Worm (Caenorhabditis elegans) whole organism, midembryonic: ENCODE results near the gene F40F9.10.
A peak's percentile ranks its signal among the peaks of the same experiment; 100 is the strongest.

Experiments used
- T22C8.4 ChIP-seq: fragments of 200-800 bp; sonication (Bioruptor generic); IDR thresholded peaks from 2 replicates; pipeline ENCODE4 v1.3.6; 2022; ENCODE audit warnings: missing genetic modification characterization, missing compliant biosample characterization
- cog-1 ChIP-seq: sonication (generic microtip); optimal IDR thresholded peaks from 2 replicates; lab custom pipeline; 2016; ENCODE audit warnings: missing genetic modification characterization, missing compliant biosample characterization
- flt-1 ChIP-seq: fragments of 200-800 bp; sonication (Bioruptor generic); IDR thresholded peaks from 2 replicates; pipeline ENCODE4 v1.3.6; 2022; ENCODE audit warnings: missing genetic modification characterization, missing compliant biosample characterization
- klf-2 ChIP-seq: fragments of 200-800 bp; sonication (Bioruptor generic); conservative IDR thresholded peaks from 2 replicates; pipeline ENCODE4 v1.3.6; 2022; ENCODE audit warnings: missing genetic modification reagents, missing genetic modification characterization, missing compliant biosample characterization
- med-1 ChIP-seq: sonication (generic microtip); optimal IDR thresholded peaks from 2 replicates; lab custom pipeline; 2017; ENCODE audit warnings: missing genetic modification characterization, mild to moderate bottlenecking, missing compliant biosample characterization, antibody characterized with exemption, missing genetic modification reagents; ENCODE audit not compliant: insufficient read depth
- ref-1 ChIP-seq: fragments of 200-800 bp; sonication (Bioruptor generic); conservative IDR thresholded peaks from 2 replicates; pipeline ENCODE4 v1.3.6; 2022; ENCODE audit warnings: missing genetic modification reagents, missing genetic modification characterization, missing compliant biosample characterization
- tab-1 ChIP-seq: fragments of 200-800 bp; sonication (Bioruptor generic); IDR thresholded peaks from 2 replicates; pipeline ENCODE4 v1.3.6; 2022; ENCODE audit warnings: missing genetic modification characterization, missing compliant biosample characterization
- ztf-23 ChIP-seq: fragments of 200-800 bp; sonication (Bioruptor generic); IDR thresholded peaks from 2 replicates; pipeline ENCODE4 v1.3.6; 2022; ENCODE audit warnings: missing genetic modification reagents, missing genetic modification characterization, missing compliant biosample characterization
- ztf-29 ChIP-seq: fragments of 200-800 bp; sonication (Bioruptor generic); IDR thresholded peaks from 2 replicates; pipeline ENCODE4 v1.3.6; 2022; ENCODE audit warnings: missing genetic modification reagents, missing genetic modification characterization, missing compliant biosample characterization

F40F9.10 gene

ce11 chrV:9716397-9716796, 3.0 kb upstream of the F40F9.10 start, which contains the start of gene str-188:
Gene str-188, plus strand, starts transcription at chrV:9716697.
- TF ChIP-seq med-1 (GFP tag; lab: Kevin White, UChicago) (no peak), ztf-29 (GFP tag; lab: Robert Waterston, UW) (no peak), tab-1 (GFP tag; lab: Robert Waterston, UW) (no peak), ref-1 (GFP tag; lab: Robert Waterston, UW) (no peak), T22C8.4 (GFP tag; lab: Robert Waterston, UW) (no peak), klf-2 (GFP tag; lab: Robert Waterston, UW) (no peak), flt-1 (no peak), ztf-23 (GFP tag; lab: Robert Waterston, UW) (no peak), cog-1 (tag; lab: Kevin White, UChicago) (no peak)

- TF ChIP-seq flt-1: no peak
- no peak for TF ChIP-seq cog-1 (tag; lab: Kevin White, UChicago)
- no peak for TF ChIP-seq klf-2 (GFP tag; lab: Robert Waterston, UW)
- no peak for TF ChIP-seq ztf-23 (GFP tag; lab: Robert Waterston, UW)
- TF ChIP-seq T22C8.4 (GFP tag; lab: Robert Waterston, UW): no peak
- no peak for TF ChIP-seq tab-1 (GFP tag; lab: Robert Waterston, UW)
- TF ChIP-seq ztf-29 (GFP tag; lab: Robert Waterston, UW): no peak
Observed at ce11 chrV:9714909-9715308, 1.5 kb upstream of the F40F9.10 start, which contains the start of gene F40F9.3. Gene F40F9.3, plus strand, starts transcription at chrV:9715209.

DNA sequence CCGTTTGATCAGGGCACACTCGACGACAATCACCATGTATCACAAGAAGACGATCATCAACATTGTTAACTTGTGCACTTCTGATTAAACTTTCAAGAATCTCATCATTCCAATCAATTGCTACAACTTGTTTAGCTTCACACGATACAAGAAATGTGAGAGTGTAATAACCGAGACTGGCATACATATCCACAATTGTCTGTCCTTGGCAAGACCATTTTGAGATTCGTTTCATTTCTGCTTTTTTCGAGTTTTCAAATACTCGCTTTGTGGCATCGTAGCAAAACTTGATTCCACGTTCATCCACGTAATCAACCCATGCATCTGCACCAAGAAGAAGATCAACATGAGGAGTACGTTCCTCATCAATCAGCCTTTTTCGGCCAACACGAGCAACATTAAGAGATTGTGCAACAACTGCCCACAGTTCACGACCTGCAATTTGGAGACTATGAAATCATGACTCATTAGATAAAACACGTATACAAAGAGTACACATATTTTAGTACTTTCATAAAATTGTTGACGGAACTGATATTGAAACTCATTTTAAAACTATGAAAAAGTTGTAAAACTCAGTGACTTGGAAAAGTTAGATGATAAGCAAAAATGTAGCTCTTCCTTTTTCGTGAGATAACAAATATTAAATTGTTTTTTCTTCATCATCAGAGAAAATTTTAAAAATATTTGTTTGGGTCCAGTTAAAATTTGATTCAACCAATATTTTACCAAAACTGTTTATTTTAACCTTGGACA, 836 bp downstream of the F40F9.10 start:
- TF ChIP-seq ztf-23 (GFP tag; lab: Robert Waterston, UW) (no peak), ref-1 (GFP tag; lab: Robert Waterston, UW) (no peak), flt-1 (no peak), ztf-29 (GFP tag; lab: Robert Waterston, UW) (no peak), tab-1 (GFP tag; lab: Robert Waterston, UW) (no peak), T22C8.4 (GFP tag; lab: Robert Waterston, UW) (no peak), med-1 (GFP tag; lab: Kevin White, UChicago) (no peak), klf-2 (GFP tag; lab: Robert Waterston, UW) (no peak), cog-1 (tag; lab: Kevin White, UChicago) (no peak)

ce11 chrV:9711174-9711573, 2.3 kb downstream of the F40F9.10 start:
- TF ChIP-seq ztf-29 (GFP tag; lab: Robert Waterston, UW) (no peak), tab-1 (GFP tag; lab: Robert Waterston, UW) (no peak), T22C8.4 (GFP tag; lab: Robert Waterston, UW) (no peak), med-1 (GFP tag; lab: Kevin White, UChicago) (no peak), klf-2 (GFP tag; lab: Robert Waterston, UW) (no peak), flt-1 (no peak), ztf-23 (GFP tag; lab: Robert Waterston, UW) (no peak)

DNA sequence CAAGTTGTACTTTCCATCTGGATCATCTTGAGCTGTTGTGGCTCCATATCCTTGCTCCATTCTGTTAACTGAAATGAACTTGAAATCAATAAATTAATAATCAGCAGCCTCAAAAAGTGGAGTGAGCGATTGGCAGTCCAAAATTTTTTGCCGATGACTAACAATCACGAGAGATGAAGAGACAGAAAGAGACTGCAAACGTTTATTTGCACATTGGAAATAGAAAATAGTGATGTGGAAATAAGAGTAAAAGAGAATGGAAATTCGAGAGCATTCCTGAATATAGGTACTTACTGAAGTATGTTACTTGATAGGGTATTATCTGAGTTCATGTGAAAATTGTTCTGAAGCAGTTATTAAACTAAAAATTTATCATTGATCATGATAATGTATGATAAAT, 3.7 kb downstream of the F40F9.10 start, which contains the start of gene tag-120:
TSS of gene tag-120 (minus strand) at position 68 of the 400 bp plus-strand sequence.
- TF ChIP-seq flt-1 (no peak), ref-1 (GFP tag; lab: Robert Waterston, UW) (no peak), T22C8.4 (GFP tag; lab: Robert Waterston, UW) (no peak), ztf-29 (GFP tag; lab: Robert Waterston, UW) (no peak), ztf-23 (GFP tag; lab: Robert Waterston, UW) (no peak), klf-2 (GFP tag; lab: Robert Waterston, UW) (no peak), med-1 (GFP tag; lab: Kevin White, UChicago) (no peak)

DNA sequence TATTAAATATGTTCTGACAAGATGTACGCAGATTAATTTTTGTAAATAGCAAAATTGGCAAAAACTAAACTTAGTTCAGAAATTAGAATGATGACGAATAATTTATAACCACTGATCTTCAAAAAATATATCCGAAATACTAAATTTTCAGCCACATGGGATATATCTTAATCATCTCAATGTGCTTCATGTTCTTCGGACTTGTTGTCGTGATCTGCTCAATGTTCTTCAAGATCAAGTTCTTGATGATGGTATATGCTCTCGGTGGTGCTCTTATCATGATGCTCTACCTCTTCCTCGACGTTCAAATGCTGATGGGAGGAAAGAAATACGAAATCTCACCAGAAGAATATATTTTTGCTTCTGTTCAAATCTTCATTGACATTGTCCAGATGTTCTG, 6.8 kb downstream of the F40F9.10 start:
- no peak for TF ChIP-seq flt-1
- TF ChIP-seq ztf-23 (GFP tag; lab: Robert Waterston, UW): no peak
- no peak for TF ChIP-seq ref-1 (GFP tag; lab: Robert Waterston, UW)
- TF ChIP-seq med-1 (GFP tag; lab: Kevin White, UChicago): no peak
- no peak for TF ChIP-seq klf-2 (GFP tag; lab: Robert Waterston, UW)
- no peak for TF ChIP-seq ztf-29 (GFP tag; lab: Robert Waterston, UW)
- no peak for TF ChIP-seq T22C8.4 (GFP tag; lab: Robert Waterston, UW)
- no peak for TF ChIP-seq tab-1 (GFP tag; lab: Robert Waterston, UW)
- no peak for TF ChIP-seq cog-1 (tag; lab: Kevin White, UChicago)

ce11 chrV:9704399-9704798, 9.0 kb downstream of the F40F9.10 start:
- peak; percentile 8 for TF ChIP-seq cog-1 (tag; lab: Kevin White, UChicago)
- TF ChIP-seq ztf-29 (GFP tag; lab: Robert Waterston, UW): no peak
- no peak for TF ChIP-seq ztf-23 (GFP tag; lab: Robert Waterston, UW)
- peak; percentile 41; the same call in 1 of the 2 replicates for TF ChIP-seq T22C8.4 (GFP tag; lab: Robert Waterston, UW)

DNA sequence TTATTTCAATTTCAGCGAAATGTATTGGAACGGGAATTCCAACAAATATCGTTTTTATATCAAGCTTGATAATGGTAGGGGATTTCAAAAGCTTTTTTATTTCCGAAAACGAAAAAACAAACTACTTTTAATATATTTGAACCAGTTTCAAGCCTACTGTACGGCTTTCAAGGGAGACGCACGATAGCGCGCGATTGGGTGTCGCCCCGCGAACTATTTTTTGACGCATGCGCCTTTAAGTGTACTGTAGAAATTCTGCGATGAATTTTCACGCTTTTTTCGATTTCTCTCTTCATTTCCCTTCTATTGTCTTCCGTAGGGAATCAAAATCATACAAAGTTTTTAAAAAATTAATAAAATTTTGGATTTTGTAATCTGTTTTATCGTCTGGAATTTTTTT, 9.9 kb downstream of the F40F9.10 start:
- TF ChIP-seq med-1 (GFP tag; lab: Kevin White, UChicago) (no peak), tab-1 (GFP tag; lab: Robert Waterston, UW) (no peak)

DNA sequence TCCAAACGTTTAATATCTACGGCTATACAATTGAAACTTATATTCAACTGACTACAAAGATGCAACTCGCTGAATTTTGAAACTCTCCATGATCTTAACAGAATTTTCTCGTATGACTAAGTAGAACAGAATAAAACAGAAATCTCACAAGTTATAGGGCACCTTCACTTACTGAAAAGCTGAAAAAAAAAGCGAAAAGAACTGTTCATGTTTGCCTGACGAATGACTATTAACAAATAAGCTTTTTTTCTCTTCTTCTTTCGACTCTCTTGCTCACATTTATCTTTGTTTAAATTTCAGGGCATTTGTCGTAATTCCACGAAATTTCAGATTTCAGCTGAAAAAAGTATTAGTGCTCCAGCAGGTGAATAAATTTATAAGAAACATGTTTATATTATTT, 10.7 kb downstream of the F40F9.10 start, which contains the start of gene xbx-6:
TSS of gene xbx-6 (plus strand) at position 301 of the 400 bp plus-strand sequence.
- no peak for TF ChIP-seq med-1 (GFP tag; lab: Kevin White, UChicago)
- TF ChIP-seq tab-1 (GFP tag; lab: Robert Waterston, UW): no peak
- TF ChIP-seq ztf-23 (GFP tag; lab: Robert Waterston, UW): no peak
- TF ChIP-seq T22C8.4 (GFP tag; lab: Robert Waterston, UW): no peak
- no peak for TF ChIP-seq klf-2 (GFP tag; lab: Robert Waterston, UW)
- no peak for TF ChIP-seq cog-1 (tag; lab: Kevin White, UChicago)
- TF ChIP-seq ztf-29 (GFP tag; lab: Robert Waterston, UW): no peak
- no peak for TF ChIP-seq flt-1
- TF ChIP-seq ref-1 (GFP tag; lab: Robert Waterston, UW): no peak
